Fruit fly (Drosophila melanogaster) whole organism, embryonic: ENCODE measurements around the gene Nup98-96.

ENCODE experiments used
- ATbp ChIP-seq: fragments of 200-800 bp; sonication (Bioruptor generic); optimal IDR thresholded peaks from 2 replicates; lab custom pipeline; 2017; ENCODE audit warnings: missing biosample characterization, mild to moderate bottlenecking, missing genetic modification characterization, missing genetic modification reagents
- Asciz ChIP-seq: fragments of 200-800 bp; sonication (Bioruptor generic); optimal IDR thresholded peaks from 2 replicates; lab custom pipeline; 2017; ENCODE audit warnings: missing biosample characterization, mild to moderate bottlenecking, missing genetic modification characterization, missing genetic modification reagents
- Bdp1 ChIP-seq: fragments of 200-800 bp; sonication (Bioruptor generic); optimal IDR thresholded peaks from 3 replicates; lab custom pipeline; 2016; ENCODE audit warnings: missing biosample characterization, missing genetic modification characterization
- CG1024 ChIP-seq: fragments of 200-800 bp; sonication (Bioruptor generic); IDR thresholded peaks from 2 replicates; pipeline ENCODE4 v1.3.6; 2022; ENCODE audit warnings: missing biosample characterization, missing genetic modification characterization
- CG10462 ChIP-seq: fragments of 200-800 bp; sonication (Bioruptor generic); optimal IDR thresholded peaks from 2 replicates; lab custom pipeline; 2016; ENCODE audit warnings: missing biosample characterization, missing genetic modification characterization
- CG10979 ChIP-seq: fragments of 200-800 bp; sonication (Bioruptor generic); optimal IDR thresholded peaks from 2 replicates; lab custom pipeline; 2018; ENCODE audit warnings: missing biosample characterization, mild to moderate bottlenecking, missing genetic modification characterization, moderate library complexity
- CG12104 ChIP-seq: fragments of 200-800 bp; sonication (Bioruptor generic); optimal IDR thresholded peaks from 3 replicates; lab custom pipeline; 2016; ENCODE audit warnings: missing biosample characterization, missing genetic modification characterization
- CG12299 ChIP-seq: fragments of 200-800 bp; sonication (Bioruptor generic); optimal IDR thresholded peaks from 2 replicates; lab custom pipeline; 2018; ENCODE audit warnings: missing biosample characterization, mild to moderate bottlenecking, missing genetic modification characterization
- CG13287 ChIP-seq: fragments of 200-800 bp; sonication (Bioruptor generic); IDR thresholded peaks from 2 replicates; pipeline ENCODE4 v1.3.6; 2022; ENCODE audit warnings: missing biosample characterization, missing genetic modification characterization; ENCODE audit not compliant: partially characterized antibody
- CG14965 ChIP-seq: fragments of 200-800 bp; sonication (Bioruptor generic); optimal IDR thresholded peaks from 2 replicates; lab custom pipeline; 2016; ENCODE audit warnings: missing biosample characterization, missing genetic modification characterization, borderline replicate concordance
- CG17385 ChIP-seq: fragments of 200-800 bp; sonication (Bioruptor generic); optimal IDR thresholded peaks from 3 replicates; lab custom pipeline; 2018; ENCODE audit warnings: missing biosample characterization, mild to moderate bottlenecking, missing genetic modification characterization
- CG2120 ChIP-seq: fragments of 200-800 bp; sonication (Bioruptor generic); optimal IDR thresholded peaks from 3 replicates; lab custom pipeline; 2016; ENCODE audit warnings: missing biosample characterization, missing genetic modification characterization
- CG30431 ChIP-seq: fragments of 200-800 bp; sonication (Bioruptor generic); optimal IDR thresholded peaks from 2 replicates; lab custom pipeline; 2017; ENCODE audit warnings: missing biosample characterization, missing genetic modification characterization
- CG3163 ChIP-seq: fragments of 200-800 bp; sonication (Bioruptor generic); optimal IDR thresholded peaks from 3 replicates; lab custom pipeline; 2016; ENCODE audit warnings: missing biosample characterization, missing genetic modification characterization
- CG34224 ChIP-seq: fragments of 200-800 bp; sonication (Bioruptor generic); IDR thresholded peaks from 3 replicates; pipeline ENCODE4 v1.3.6; 2022; ENCODE audit warnings: missing biosample characterization, missing genetic modification characterization; ENCODE audit not compliant: partially characterized antibody
- CG4820 ChIP-seq: fragments of 200-800 bp; sonication (Bioruptor generic); optimal IDR thresholded peaks from 3 replicates; lab custom pipeline; 2016; ENCODE audit warnings: missing biosample characterization, missing genetic modification characterization
- CG4854 ChIP-seq: fragments of 200-800 bp; sonication (Bioruptor generic); optimal IDR thresholded peaks from 2 replicates; lab custom pipeline; 2016; ENCODE audit warnings: missing biosample characterization, missing genetic modification characterization, inconsistent platforms
- CG7987 ChIP-seq: fragments of 200-800 bp; sonication (Bioruptor generic); optimal IDR thresholded peaks from 2 replicates; lab custom pipeline; 2018; ENCODE audit warnings: missing biosample characterization, mild to moderate bottlenecking, missing genetic modification characterization, moderate library complexity
- CG8281 ChIP-seq: fragments of 200-800 bp; sonication (Bioruptor generic); optimal IDR thresholded peaks from 2 replicates; lab custom pipeline; 2018; ENCODE audit warnings: missing biosample characterization, mild to moderate bottlenecking, missing genetic modification characterization, moderate library complexity
- CG9727 ChIP-seq: fragments of 200-800 bp; sonication (Bioruptor generic); optimal IDR thresholded peaks from 3 replicates; lab custom pipeline; 2017; ENCODE audit warnings: missing biosample characterization, mild to moderate bottlenecking, missing genetic modification characterization
- CkIIα-i1 ChIP-seq: fragments of 200-800 bp; sonication (Bioruptor generic); IDR thresholded peaks from 2 replicates; pipeline ENCODE4 v1.3.6; 2022; ENCODE audit warnings: missing biosample characterization, missing genetic modification characterization
- D19B ChIP-seq: fragments of 200-800 bp; sonication (Bioruptor generic); optimal IDR thresholded peaks from 2 replicates; lab custom pipeline; 2017; ENCODE audit warnings: missing biosample characterization, mild to moderate bottlenecking, missing genetic modification characterization
- Dll ChIP-seq: fragments of 200-800 bp; sonication (Bioruptor generic); IDR thresholded peaks from 4 replicates; pipeline ENCODE4 v1.3.6; 2022; ENCODE audit warnings: missing biosample characterization, missing genetic modification characterization; ENCODE audit not compliant: partially characterized antibody
- H15 ChIP-seq: fragments of 200-800 bp; sonication (Bioruptor generic); IDR thresholded peaks from 3 replicates; pipeline ENCODE4 v1.3.6; 2022; ENCODE audit warnings: missing biosample characterization, missing genetic modification characterization
- HHEX ChIP-seq: fragments of 200-800 bp; sonication (Bioruptor generic); optimal IDR thresholded peaks from 3 replicates; lab custom pipeline; 2017; ENCODE audit warnings: missing biosample characterization, mild to moderate bottlenecking, missing genetic modification characterization, missing genetic modification reagents
- Hey ChIP-seq: fragments of 200-800 bp; sonication (Bioruptor generic); optimal IDR thresholded peaks from 3 replicates; lab custom pipeline; 2018; ENCODE audit warnings: missing biosample characterization, mild to moderate bottlenecking, missing genetic modification characterization
- HmgZ ChIP-seq: fragments of 200-800 bp; sonication (Bioruptor generic); optimal IDR thresholded peaks from 2 replicates; lab custom pipeline; 2018; ENCODE audit warnings: missing biosample characterization, mild to moderate bottlenecking, missing genetic modification characterization
- Hsf ChIP-seq: fragments of 200-800 bp; sonication (Bioruptor generic); optimal IDR thresholded peaks from 3 replicates; lab custom pipeline; 2016; ENCODE audit warnings: missing biosample characterization, missing genetic modification characterization
- Lpt ChIP-seq: fragments of >200 bp; optimal IDR thresholded peaks from 2 replicates; lab custom pipeline; 2018; ENCODE audit warnings: missing biosample characterization, missing genetic modification characterization
- Scr ChIP-seq: fragments of 200-800 bp; sonication (Bioruptor generic); IDR thresholded peaks from 2 replicates; pipeline ENCODE4 v1.3.6; 2022; ENCODE audit warnings: missing biosample characterization, missing genetic modification characterization; ENCODE audit not compliant: partially characterized antibody
- Sin3A ChIP-seq: fragments of >200 bp; optimal IDR thresholded peaks from 2 replicates; lab custom pipeline; 2018
- Usf ChIP-seq: fragments of 200-800 bp; sonication (Bioruptor generic); optimal IDR thresholded peaks from 2 replicates; lab custom pipeline; 2017; ENCODE audit warnings: missing genotype, missing biosample characterization, missing genetic modification characterization
- aop ChIP-seq: fragments of 200-800 bp; sonication (Bioruptor generic); IDR thresholded peaks from 2 replicates; pipeline ENCODE4 v1.3.6; 2022; ENCODE audit warnings: missing biosample characterization, missing genetic modification characterization
- bigmax ChIP-seq: fragments of 200-800 bp; sonication (Bioruptor generic); optimal IDR thresholded peaks from 2 replicates; lab custom pipeline; 2018; ENCODE audit warnings: missing biosample characterization, mild to moderate bottlenecking, missing genetic modification characterization
- chn ChIP-seq: fragments of 200-800 bp; sonication (Bioruptor generic); optimal IDR thresholded peaks from 2 replicates; lab custom pipeline; 2016; ENCODE audit warnings: missing biosample characterization, missing genetic modification characterization
- disco-r ChIP-seq: fragments of 200-800 bp; sonication (Bioruptor generic); optimal IDR thresholded peaks from 2 replicates; lab custom pipeline; 2016; ENCODE audit warnings: missing biosample characterization, missing genetic modification characterization
- dpn ChIP-seq, 2 experiments: fragments of 200-800 bp; sonication (Bioruptor generic); optimal IDR thresholded peaks; 3 replicates each; lab custom pipeline; 2016; ENCODE audit warnings: missing biosample characterization in 2 of 2, missing genetic modification characterization in 2 of 2
- fd64A ChIP-seq: fragments of 200-800 bp; sonication (Bioruptor generic); optimal IDR thresholded peaks from 3 replicates; lab custom pipeline; 2018; ENCODE audit warnings: missing biosample characterization, mild to moderate bottlenecking, missing genetic modification characterization
- h ChIP-seq: fragments of >200 bp; optimal IDR thresholded peaks from 2 replicates; lab custom pipeline; 2017
- hb ChIP-seq: fragments of 200-800 bp; sonication (Bioruptor generic); IDR thresholded peaks from 3 replicates; pipeline ENCODE4 v1.3.6; 2022; ENCODE audit warnings: missing biosample characterization, missing genetic modification characterization; ENCODE audit not compliant: partially characterized antibody
- jumu ChIP-seq: fragments of 200-800 bp; sonication (Bioruptor generic); optimal IDR thresholded peaks from 3 replicates; lab custom pipeline; 2016; ENCODE audit warnings: missing biosample characterization, missing genetic modification characterization
- klu ChIP-seq: fragments of 200-800 bp; sonication (Bioruptor generic); IDR thresholded peaks from 2 replicates; pipeline ENCODE4 v1.3.6; 2022; ENCODE audit warnings: missing biosample characterization, missing genetic modification characterization
- lbe ChIP-seq: fragments of 200-800 bp; sonication (Bioruptor generic); optimal IDR thresholded peaks from 2 replicates; lab custom pipeline; 2016; ENCODE audit warnings: missing biosample characterization, mild to moderate bottlenecking, missing genetic modification characterization
- mirr ChIP-seq: fragments of 200-800 bp; sonication (Bioruptor generic); optimal IDR thresholded peaks from 3 replicates; lab custom pipeline; 2018; ENCODE audit warnings: missing biosample characterization, mild to moderate bottlenecking, missing genetic modification characterization
- nau ChIP-seq: fragments of 200-800 bp; sonication (Bioruptor generic); optimal IDR thresholded peaks from 3 replicates; lab custom pipeline; 2017; ENCODE audit warnings: missing biosample characterization, mild to moderate bottlenecking, missing genetic modification characterization, missing genetic modification reagents
- pb ChIP-seq: fragments of 200-800 bp; sonication (Bioruptor generic); optimal IDR thresholded peaks from 3 replicates; lab custom pipeline; 2016; ENCODE audit warnings: missing biosample characterization, missing genetic modification characterization
- prd ChIP-seq, 3 experiments: fragments of >200 bp in 2 of 3; fragments of 200-800 bp in 1 of 3; sonication (Bioruptor generic) in 1 of 3; optimal IDR thresholded peaks in 2 of 3; IDR thresholded peaks in 1 of 3; 2 replicates in 2 of 3; 3 replicates in 1 of 3; pipeline versions ENCODE4 v1.3.6 to Lab custom; 2017 to 2022; ENCODE audit warnings: missing biosample characterization in 1 of 3, missing genetic modification characterization in 1 of 3
- trem ChIP-seq: fragments of 200-800 bp; optimal IDR thresholded peaks from 3 replicates; lab custom pipeline; 2019; ENCODE audit warnings: missing biosample characterization, mild to moderate bottlenecking, missing genetic modification characterization, moderate library complexity
- z ChIP-seq: fragments of 200-800 bp; sonication (Bioruptor generic); IDR thresholded peaks from 3 replicates; pipeline ENCODE4 v1.3.6; 2022; ENCODE audit warnings: missing biosample characterization, missing genetic modification characterization
- zf30C ChIP-seq: fragments of 200-800 bp; sonication (Bioruptor generic); optimal IDR thresholded peaks from 3 replicates; lab custom pipeline; 2018; ENCODE audit warnings: missing biosample characterization, mild to moderate bottlenecking, missing genetic modification characterization

Nup98-96 gene

dm6 chr3R:23725711-23726349 is 55.6 kb downstream of the Nup98-96 start (continued):
- TF ChIP-seq CG13287 (GFP tag; lab: Robert Waterston, UW) = 0 out of 2 replicates have a peak, but pooled peaks have one; percentile 7
- peak; percentile 21; the same call in 1 of the 2 replicates for TF ChIP-seq Scr (GFP tag; lab: Robert Waterston, UW)
- TF ChIP-seq dpn (GFP tag; optimal IDR thresholded peaks at IDR 0.05; lab: Kevin White, UChicago) = no peak
- TF ChIP-seq z (GFP tag; lab: Robert Waterston, UW) = no peak
- TF ChIP-seq CG1024 = no peak
- no peak for TF ChIP-seq chn (GFP tag; lab: Kevin White, UChicago)
- TF ChIP-seq CG9727 (GFP tag; lab: Kevin White, UChicago) = peak; percentile 13
- TF ChIP-seq disco-r = no peak
- no peak for TF ChIP-seq CG4854 (GFP tag; lab: Kevin White, UChicago)
- no peak for TF ChIP-seq CG8281
- peak; percentile 68 for TF ChIP-seq HmgZ (tag; lab: Kevin White, UChicago)
- TF ChIP-seq CG7987 (GFP tag; lab: Kevin White, UChicago) = peak; percentile 23
- TF ChIP-seq mirr (GFP tag; lab: Kevin White, UChicago) = peak; percentile 63
- no peak for TF ChIP-seq CG10462 (GFP tag; lab: Kevin White, UChicago)
- TF ChIP-seq h (lab: Kevin White, UChicago) = no peak
- no peak for TF ChIP-seq klu (GFP tag; lab: Robert Waterston, UW)
- TF ChIP-seq Asciz (GFP tag; lab: Kevin White, UChicago) = peak; percentile 45
- TF ChIP-seq Lpt (GFP tag; lab: Kevin White, UChicago) = no peak
- TF ChIP-seq fd64A (GFP tag; lab: Kevin White, UChicago) = peak; percentile 42
- no peak for TF ChIP-seq CG3163 (GFP tag; lab: Kevin White, UChicago)
- peak; percentile 41 for TF ChIP-seq Hey
- TF ChIP-seq pb (GFP tag; lab: Kevin White, UChicago) = no peak
- TF ChIP-seq Dll = no peak
- TF ChIP-seq H15 = no peak
- TF ChIP-seq jumu (GFP tag; lab: Kevin White, UChicago) = no peak
- TF ChIP-seq CG10979 (tag; lab: Kevin White, UChicago) = no peak
- TF ChIP-seq CG2120 = peak; percentile 33
- TF ChIP-seq Hsf (GFP tag; lab: Kevin White, UChicago) = no peak
- TF ChIP-seq D19B = no peak
- TF ChIP-seq CG30431 = no peak
- TF ChIP-seq CG17385 (GFP tag; lab: Kevin White, UChicago) = no peak
- TF ChIP-seq trem (tag; lab: Kevin White, UChicago) = no peak
- TF ChIP-seq CG34224 (GFP tag; lab: Robert Waterston, UW) = no peak
- no peak for TF ChIP-seq bigmax (GFP tag; lab: Kevin White, UChicago)
- no peak for TF ChIP-seq aop (GFP tag; lab: Robert Waterston, UW)
- TF ChIP-seq CG12299 (tag; lab: Kevin White, UChicago) = peak; percentile 30
- peak; percentile 39 for TF ChIP-seq ATbp (GFP tag; lab: Kevin White, UChicago)
- no peak for TF ChIP-seq Bdp1 (GFP tag; lab: Kevin White, UChicago)
- no peak for TF ChIP-seq prd (optimal IDR thresholded peaks at IDR 0.05; lab: Kevin White, UChicago)
- no peak for TF ChIP-seq prd (GFP tag; IDR thresholded peaks at IDR 0.05; lab: Robert Waterston, UW)
- no peak for TF ChIP-seq hb (GFP tag; lab: Robert Waterston, UW)
- TF ChIP-seq CG12104 (GFP tag; lab: Kevin White, UChicago) = peak; percentile 14
- no peak for TF ChIP-seq CG4820
- TF ChIP-seq CG14965 = no peak
- peak; percentile 40 for TF ChIP-seq nau (GFP tag; lab: Kevin White, UChicago)
- TF ChIP-seq Sin3A (lab: Kevin White, UChicago) = no peak
- no peak for TF ChIP-seq zf30C (GFP tag; lab: Kevin White, UChicago)
- no peak for TF ChIP-seq HHEX (GFP tag; lab: Kevin White, UChicago)
- TF ChIP-seq CkIIα-i1 (GFP tag; lab: Robert Waterston, UW) = no peak
- TF ChIP-seq Usf = no peak
- peak; percentile 17 for TF ChIP-seq lbe
